Fruit fly (Drosophila melanogaster) whole organism: ENCODE results near the gene CG46465.

ENCODE experiments used
- CG8478 ChIP-seq: fragments of >200 bp; optimal IDR thresholded peaks from 2 replicates; lab custom pipeline; 2018; ENCODE audit warnings: inconsistent platforms
- Dll ChIP-seq: fragments of >200 bp; optimal IDR thresholded peaks from 2 replicates; lab custom pipeline; 2017
- EcR ChIP-seq, 2 experiments: fragments of >200 bp; optimal IDR thresholded peaks; 2 replicates each; lab custom pipeline; 2017; ENCODE audit warnings: missing biosample characterization in 2 of 2, missing genetic modification characterization in 2 of 2, missing genetic modification reagents in 2 of 2
- pan ChIP-seq: fragments of >200 bp; optimal IDR thresholded peaks from 2 replicates; lab custom pipeline; 2017
- psq ChIP-seq: fragments of >200 bp; optimal IDR thresholded peaks from 2 replicates; lab custom pipeline; 2017
- usp ChIP-seq: fragments of >200 bp; optimal IDR thresholded peaks from 2 replicates; lab custom pipeline; 2017; ENCODE audit warnings: missing biosample characterization, missing genetic modification characterization, mixed read lengths

Gene CG46465

DNA sequence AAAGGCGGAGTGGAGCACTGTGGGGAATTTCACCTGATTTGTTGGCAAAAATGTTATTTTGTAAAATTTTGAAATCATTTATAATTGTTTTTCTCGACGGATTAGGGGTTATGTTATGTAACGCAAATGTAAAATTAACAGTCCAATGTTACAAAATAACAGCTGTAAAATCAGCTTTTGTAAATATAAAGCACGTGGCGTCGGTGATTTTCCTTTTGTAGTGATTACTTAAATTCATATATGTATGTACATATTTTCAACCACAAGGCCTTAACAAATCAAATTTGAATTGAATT is 29.9 kb downstream of the CG46465 start, which contains the start of gene CG15172:
Gene CG15172, plus strand, starts transcription at position 197 of the 296 bp plus-strand sequence.
- no peak for TF ChIP-seq Dll
- no peak for TF ChIP-seq CG8478
- no peak for TF ChIP-seq psq (lab: Kevin White, UChicago)
- TF ChIP-seq EcR (GFP tag; optimal IDR thresholded peaks at IDR 0.05; lab: Kevin White, UChicago), result no peak
- TF ChIP-seq pan (lab: Kevin White, UChicago), result no peak
- no peak for TF ChIP-seq usp (GFP tag; lab: Kevin White, UChicago)

DNA sequence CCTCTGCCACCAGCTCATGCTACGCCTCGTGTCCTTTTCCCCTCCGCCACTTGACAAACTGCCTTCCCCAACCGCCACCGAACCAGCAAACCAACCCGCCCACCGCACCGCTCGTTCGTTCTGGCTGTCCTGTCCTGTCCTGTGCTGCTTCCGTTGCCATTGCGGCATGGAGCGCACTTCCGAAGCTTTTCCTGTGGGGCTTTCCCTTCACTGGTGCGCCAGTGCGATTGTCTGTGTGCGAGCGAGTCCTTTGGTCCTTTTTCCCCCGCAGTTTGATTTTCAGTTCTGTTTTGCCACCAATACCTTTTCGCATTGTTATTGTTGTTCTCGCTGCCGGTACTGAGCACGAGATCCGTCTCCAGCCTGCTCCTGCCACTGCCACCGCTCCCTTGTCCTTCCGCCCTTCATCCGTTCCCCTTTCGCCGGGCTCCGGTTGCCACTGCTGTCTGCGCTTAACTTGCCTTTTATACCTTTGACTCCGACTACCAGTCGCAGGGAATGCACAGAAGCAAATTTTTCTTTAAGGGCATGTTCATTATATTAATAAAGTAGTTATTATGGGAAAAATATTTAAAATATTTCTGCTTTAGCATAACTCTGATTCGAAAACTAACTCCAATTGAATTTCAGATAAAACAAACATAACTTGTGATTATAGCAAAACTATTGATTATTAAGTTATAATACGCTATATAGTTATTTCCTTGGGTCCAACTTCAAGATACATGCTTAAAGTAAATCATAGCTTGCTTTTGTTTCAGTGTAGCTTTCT is 31.9 kb downstream of the CG46465 start:
- TF ChIP-seq usp (GFP tag; lab: Kevin White, UChicago), result no peak
- TF ChIP-seq Dll, result no peak

DNA sequence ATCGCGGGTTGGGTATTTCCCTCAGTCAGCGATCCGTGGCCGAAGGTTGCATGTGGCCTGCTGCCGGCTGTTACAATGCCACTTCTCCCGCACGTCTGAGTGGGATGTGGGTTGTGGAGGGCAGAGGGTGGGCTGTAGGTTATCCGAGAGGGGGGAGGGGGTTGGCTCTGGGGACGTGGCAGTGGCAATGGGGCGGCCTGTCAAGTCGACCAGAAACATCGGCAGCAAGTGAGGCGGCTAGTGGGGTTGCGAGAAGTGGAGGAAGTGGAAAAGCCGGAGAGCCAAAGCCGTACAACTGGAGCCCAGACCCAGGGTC is 32.4 kb downstream of the CG46465 start:
- TF ChIP-seq usp (GFP tag; lab: Kevin White, UChicago), result no peak
- no peak for TF ChIP-seq CG8478
- TF ChIP-seq pan (lab: Kevin White, UChicago), result no peak
- no peak for TF ChIP-seq EcR (GFP tag; optimal IDR thresholded peaks at IDR 0.05; lab: Kevin White, UChicago)
- TF ChIP-seq psq (lab: Kevin White, UChicago), result no peak
- no peak for TF ChIP-seq Dll

DNA sequence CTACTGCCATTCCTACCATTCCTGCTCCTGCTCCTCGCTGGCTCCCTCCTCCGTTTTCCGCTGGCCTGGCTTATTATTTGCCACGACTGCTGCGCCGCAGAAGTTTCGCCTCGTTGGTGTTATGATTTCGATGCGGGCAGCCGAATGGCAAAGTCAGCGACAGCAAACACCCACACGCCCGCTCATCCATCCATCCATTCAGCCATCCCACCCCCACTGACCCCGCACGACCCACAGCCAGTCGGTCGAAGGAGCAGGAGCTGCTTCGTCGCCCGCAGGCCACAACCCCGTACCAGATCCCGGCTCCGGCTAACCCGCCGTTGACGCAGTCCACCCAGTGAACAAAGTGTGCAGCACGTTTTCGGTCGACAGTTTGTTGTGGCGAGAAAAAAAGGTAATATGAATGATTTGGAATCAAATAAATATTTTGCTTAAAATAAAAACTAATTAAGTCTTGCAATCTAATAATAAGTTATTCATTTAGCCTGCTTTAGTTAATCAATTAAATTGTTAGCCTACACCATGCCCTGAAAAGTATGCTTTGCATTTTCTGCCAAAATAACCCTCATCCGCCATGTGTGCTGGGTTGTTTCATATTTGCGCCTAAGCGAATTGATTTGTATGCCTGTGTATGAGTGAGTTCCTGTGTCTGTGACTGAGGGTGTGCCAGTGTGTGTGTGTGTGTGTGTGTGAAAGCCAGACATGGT is 34.3 kb downstream of the CG46465 start:
- TF ChIP-seq EcR (GFP tag; optimal IDR thresholded peaks at IDR 0.05; lab: Kevin White, UChicago), result no peak
- TF ChIP-seq pan (lab: Kevin White, UChicago), result no peak
- TF ChIP-seq psq (lab: Kevin White, UChicago), result no peak
- no peak for TF ChIP-seq CG8478
- no peak for TF ChIP-seq usp (GFP tag; lab: Kevin White, UChicago)
- TF ChIP-seq Dll, result no peak

DNA sequence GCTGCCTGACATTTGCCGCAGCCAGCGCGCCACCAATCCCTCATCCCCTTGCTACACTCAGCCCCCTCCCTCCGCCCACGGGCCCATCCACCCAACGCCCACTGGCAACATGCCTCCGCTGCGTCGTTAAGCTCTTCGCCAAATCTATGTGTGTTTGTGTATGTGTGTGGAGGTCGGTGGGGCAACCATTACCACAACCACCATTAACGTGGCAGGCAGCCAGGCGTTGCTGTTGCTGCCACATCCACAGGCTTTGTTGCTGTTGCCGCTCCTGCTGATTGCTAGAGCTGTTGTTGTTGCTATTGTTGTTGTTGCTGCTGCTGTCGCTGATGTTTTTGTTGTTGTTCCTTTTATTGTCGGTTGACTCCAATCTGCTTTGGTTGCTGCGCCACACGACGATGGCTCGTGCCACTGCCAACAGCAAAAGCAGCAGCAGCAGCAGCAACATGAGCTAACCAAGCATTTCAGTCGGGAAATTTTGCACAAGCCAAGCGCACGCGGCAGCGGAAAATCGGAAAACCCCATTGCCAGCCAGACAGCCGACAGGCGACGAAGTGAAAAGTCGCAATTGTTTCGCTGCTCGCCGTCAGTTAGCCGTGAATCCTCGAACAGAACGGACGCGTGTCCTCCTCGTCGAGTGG is 35.1 kb downstream of the CG46465 start, which contains the start of gene Sidpn:
Gene Sidpn, plus strand, starts transcription at position 465 of the 641 bp plus-strand sequence.
- no peak for TF ChIP-seq EcR (GFP tag; optimal IDR thresholded peaks at IDR 0.05; lab: Kevin White, UChicago)
- TF ChIP-seq psq (lab: Kevin White, UChicago), result no peak
- TF ChIP-seq Dll, result no peak
- no peak for TF ChIP-seq CG8478
- TF ChIP-seq usp (GFP tag; lab: Kevin White, UChicago), result no peak
- TF ChIP-seq pan (lab: Kevin White, UChicago), result no peak

DNA sequence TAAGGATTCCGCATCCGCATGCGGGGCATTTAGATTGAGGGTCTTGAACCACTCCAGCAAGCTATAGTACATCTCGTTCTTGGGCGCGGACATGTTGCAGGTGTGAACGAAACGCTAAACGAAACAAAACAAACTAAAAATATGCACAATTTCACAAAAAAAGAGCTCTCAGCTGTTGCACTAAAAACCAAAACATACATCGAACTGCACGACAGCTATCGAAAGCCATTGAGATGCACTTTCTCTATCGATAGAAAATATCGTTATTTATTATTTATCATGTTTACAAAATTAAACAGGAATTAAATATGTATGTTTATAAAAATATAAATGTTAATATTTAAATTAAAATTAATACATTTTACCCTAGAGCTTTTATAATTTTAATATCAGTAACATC is 41.0 kb downstream of the CG46465 start, which contains the start of gene hook:
Gene hook, minus strand, starts transcription at position 211 of the 400 bp plus-strand sequence.
- TF ChIP-seq CG8478 (no peak), Dll (no peak), psq (lab: Kevin White, UChicago) (no peak), usp (GFP tag; lab: Kevin White, UChicago) (no peak), pan (lab: Kevin White, UChicago) (no peak), EcR (GFP tag; optimal IDR thresholded peaks at IDR 0.05; lab: Kevin White, UChicago) (no peak)

DNA sequence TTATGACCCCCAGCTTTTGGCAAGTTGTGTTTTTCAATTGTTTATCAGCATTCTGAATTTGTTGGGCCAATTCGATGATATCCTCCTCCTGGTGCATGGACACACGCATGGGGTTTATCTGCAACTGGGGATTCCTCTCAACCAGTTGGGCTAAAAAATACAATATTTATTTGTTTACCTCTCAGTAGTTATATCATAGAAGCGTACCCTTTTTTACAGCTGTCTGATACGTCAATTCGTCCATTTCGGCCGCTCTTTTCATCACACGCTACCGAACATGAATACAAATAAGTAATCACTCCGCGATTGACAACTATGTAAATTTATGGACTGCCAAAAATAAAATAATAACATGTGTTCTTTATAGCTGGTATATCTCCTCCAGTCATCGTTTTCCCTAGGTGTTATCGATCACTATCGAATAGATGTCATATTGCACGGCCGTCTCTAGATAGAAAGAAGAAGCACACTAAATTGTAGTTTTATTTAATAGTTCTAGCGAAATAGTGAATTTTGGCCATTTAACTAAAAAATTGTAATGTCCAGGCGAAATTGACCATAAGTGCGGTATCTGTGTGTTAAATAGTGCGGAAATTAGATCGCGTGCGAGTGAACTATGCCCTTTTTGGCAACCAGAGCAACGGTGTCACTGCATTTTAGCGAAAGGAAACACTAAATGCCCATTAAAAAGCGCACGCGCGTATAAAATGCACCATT is 42.1 kb downstream of the CG46465 start, which contains the start of the genes mib2 and CG31800:
Gene mib2, plus strand, starts transcription at position 232 of the 717 bp plus-strand sequence.
Gene CG31800, minus strand, starts transcription at position 364 of the 717 bp plus-strand sequence.
- no peak for TF ChIP-seq usp (GFP tag; lab: Kevin White, UChicago)
- no peak for TF ChIP-seq Dll
- no peak for TF ChIP-seq CG8478
- TF ChIP-seq psq (lab: Kevin White, UChicago), result no peak
- no peak for TF ChIP-seq pan (lab: Kevin White, UChicago)
- no peak for TF ChIP-seq EcR (GFP tag; optimal IDR thresholded peaks at IDR 0.05; lab: Kevin White, UChicago)

DNA sequence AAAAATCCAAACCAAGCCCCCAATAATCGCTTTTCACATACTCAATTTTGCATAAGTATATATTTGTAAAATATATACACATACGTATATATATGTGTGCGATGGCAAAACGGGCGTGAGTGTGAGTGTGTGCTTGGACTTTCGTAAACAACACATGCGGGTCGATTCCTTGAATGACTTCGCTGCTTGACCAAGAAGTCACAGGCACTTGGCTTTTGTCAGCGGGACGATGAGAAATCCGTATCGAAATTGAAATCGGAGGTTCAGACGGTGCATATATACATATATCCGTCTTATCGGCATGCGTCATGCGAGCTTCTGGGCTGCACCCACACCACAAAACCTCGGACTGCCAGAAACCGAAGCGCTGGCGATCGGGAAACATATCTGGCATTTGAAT is 42.7 kb downstream of the CG46465 start:
- no peak for TF ChIP-seq Dll
- no peak for TF ChIP-seq usp (GFP tag; lab: Kevin White, UChicago)
- no peak for TF ChIP-seq EcR (GFP tag; optimal IDR thresholded peaks at IDR 0.05; lab: Kevin White, UChicago)
- no peak for TF ChIP-seq pan (lab: Kevin White, UChicago)
- TF ChIP-seq CG8478, result no peak
- no peak for TF ChIP-seq psq (lab: Kevin White, UChicago)

DNA sequence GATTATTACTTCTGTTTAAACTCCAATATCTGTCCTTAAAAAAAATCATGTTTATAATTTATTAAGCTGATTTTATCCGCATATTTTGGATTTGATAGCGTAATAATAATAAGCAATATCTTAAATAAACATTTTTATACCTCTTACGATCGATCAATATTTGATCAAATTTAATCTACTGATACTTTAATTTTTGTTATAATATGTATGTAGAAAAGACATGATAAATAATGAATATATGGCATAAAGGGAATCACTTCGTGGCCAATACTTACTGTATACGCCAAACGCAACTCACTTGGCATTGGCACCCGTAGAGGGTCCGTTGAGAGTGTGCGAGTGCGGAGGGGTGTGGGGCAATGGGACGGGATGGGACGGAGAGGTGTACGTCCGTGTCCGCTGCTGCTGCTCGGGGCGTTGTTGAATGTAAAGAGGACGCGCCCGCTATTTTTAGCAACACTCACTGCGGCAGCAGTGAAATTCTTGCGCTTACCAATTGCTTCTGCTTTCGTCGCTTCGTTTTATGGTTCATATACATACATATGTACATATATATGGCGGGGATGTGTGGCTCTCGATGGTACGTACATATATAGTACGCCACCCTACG is 43.9 kb downstream of the CG46465 start:
- no peak for TF ChIP-seq usp (GFP tag; lab: Kevin White, UChicago)

DNA sequence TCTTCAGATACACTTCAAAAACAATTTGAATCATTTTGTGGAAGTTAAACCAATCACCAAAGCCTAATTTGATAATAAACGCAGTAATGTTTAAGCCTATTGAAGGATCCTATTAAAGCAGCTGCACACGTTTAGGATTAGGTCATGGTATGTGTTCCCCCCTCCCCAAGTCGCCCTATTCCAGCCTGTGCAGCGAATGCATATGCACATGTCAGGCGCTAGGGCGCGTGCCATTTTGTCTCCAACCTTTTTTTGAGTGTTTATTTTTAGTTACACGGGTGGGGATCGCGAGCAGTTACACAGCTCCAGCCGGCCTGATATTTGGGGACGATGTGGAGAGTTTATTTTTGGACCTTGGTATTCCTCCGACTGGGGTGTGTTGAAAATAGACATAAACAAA is 44.7 kb downstream of the CG46465 start:
- TF ChIP-seq psq (lab: Kevin White, UChicago), result no peak
- no peak for TF ChIP-seq usp (GFP tag; lab: Kevin White, UChicago)

DNA sequence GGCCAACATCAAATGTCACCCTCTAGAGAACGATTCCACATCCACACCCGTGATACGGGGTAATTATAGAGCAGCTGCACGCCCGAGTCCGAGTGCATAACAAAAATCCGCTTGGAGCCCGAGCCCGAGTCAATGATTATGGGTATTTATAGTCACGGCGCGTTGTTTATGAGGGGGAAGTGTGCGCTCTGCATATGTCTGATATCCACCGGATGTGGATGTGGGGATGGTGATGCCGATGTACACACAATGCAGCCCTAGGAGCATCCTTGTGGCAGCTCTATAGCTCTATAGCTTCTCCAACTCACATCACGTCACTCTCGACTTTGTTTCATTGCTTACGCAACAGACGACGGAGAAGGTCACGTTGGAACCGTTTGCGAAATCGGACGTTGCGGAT is 45.2 kb downstream of the CG46465 start:
- TF ChIP-seq Dll, result no peak
- TF ChIP-seq CG8478, result no peak
- TF ChIP-seq usp (GFP tag; lab: Kevin White, UChicago), result no peak
- no peak for TF ChIP-seq EcR (GFP tag; optimal IDR thresholded peaks at IDR 0.05; lab: Kevin White, UChicago)
- TF ChIP-seq pan (lab: Kevin White, UChicago), result no peak
- no peak for TF ChIP-seq psq (lab: Kevin White, UChicago)
